Fruit fly (Drosophila melanogaster) whole organism, embryonic: ENCODE data around the gene Kaz-m1.

Experiments used
- Aef1 ChIP-seq: fragments of 200-800 bp; sonication (Bioruptor generic); IDR thresholded peaks from 3 replicates; pipeline ENCODE4 v1.3.6; 2022; ENCODE audit warnings: missing biosample characterization, missing genetic modification characterization
- Atf-2 ChIP-seq: fragments of 200-800 bp; sonication (Bioruptor generic); optimal IDR thresholded peaks from 2 replicates; lab custom pipeline; 2016; ENCODE audit warnings: missing biosample characterization, missing genetic modification characterization
- B-H2 ChIP-seq: fragments of 200-800 bp; sonication (Bioruptor generic); optimal IDR thresholded peaks from 2 replicates; lab custom pipeline; 2018; ENCODE audit warnings: missing biosample characterization, mild to moderate bottlenecking, missing genetic modification characterization
- CG10431 ChIP-seq: fragments of 200-800 bp; sonication (Bioruptor generic); optimal IDR thresholded peaks from 3 replicates; lab custom pipeline; 2018; ENCODE audit warnings: missing biosample characterization, mild to moderate bottlenecking, missing genetic modification characterization
- CG10979 ChIP-seq: fragments of 200-800 bp; sonication (Bioruptor generic); optimal IDR thresholded peaks from 2 replicates; lab custom pipeline; 2018; ENCODE audit warnings: missing biosample characterization, mild to moderate bottlenecking, missing genetic modification characterization, moderate library complexity
- CG12071 ChIP-seq: fragments of 200-800 bp; sonication (Bioruptor generic); optimal IDR thresholded peaks from 3 replicates; lab custom pipeline; 2018; ENCODE audit warnings: missing biosample characterization, mild to moderate bottlenecking, missing genetic modification characterization
- CG12155 ChIP-seq: fragments of 200-800 bp; sonication (Bioruptor generic); optimal IDR thresholded peaks from 3 replicates; lab custom pipeline; 2016; ENCODE audit warnings: missing biosample characterization, missing genetic modification characterization
- CG12299 ChIP-seq: fragments of 200-800 bp; sonication (Bioruptor generic); optimal IDR thresholded peaks from 2 replicates; lab custom pipeline; 2018; ENCODE audit warnings: missing biosample characterization, mild to moderate bottlenecking, missing genetic modification characterization
- CG15011 ChIP-seq: fragments of 200-800 bp; sonication (Bioruptor generic); optimal IDR thresholded peaks from 3 replicates; lab custom pipeline; 2018; ENCODE audit warnings: missing biosample characterization, mild to moderate bottlenecking, missing genetic modification characterization
- CG15696 ChIP-seq: fragments of 200-800 bp; sonication (Bioruptor generic); optimal IDR thresholded peaks from 2 replicates; lab custom pipeline; 2019; ENCODE audit warnings: missing biosample characterization, mild to moderate bottlenecking, missing genetic modification characterization, moderate library complexity
- CG16815 ChIP-seq: fragments of 200-800 bp; sonication (Bioruptor generic); optimal IDR thresholded peaks from 3 replicates; lab custom pipeline; 2017; ENCODE audit warnings: missing biosample characterization, mild to moderate bottlenecking, missing genetic modification characterization
- CG17361 ChIP-seq: fragments of 200-800 bp; sonication (Bioruptor generic); IDR thresholded peaks from 3 replicates; pipeline ENCODE4 v1.3.6; 2022; ENCODE audit warnings: missing biosample characterization, missing genetic modification characterization
- CG1832 ChIP-seq: fragments of 200-800 bp; sonication (Bioruptor generic); optimal IDR thresholded peaks from 2 replicates; lab custom pipeline; 2017; ENCODE audit warnings: missing biosample characterization, mild to moderate bottlenecking, missing genetic modification characterization, inconsistent platforms
- CG2116 ChIP-seq: fragments of 200-800 bp; sonication (Bioruptor generic); optimal IDR thresholded peaks from 3 replicates; lab custom pipeline; 2018; ENCODE audit warnings: missing biosample characterization, mild to moderate bottlenecking, missing genetic modification characterization
- CG3065 ChIP-seq: fragments of 200-800 bp; sonication (Bioruptor generic); optimal IDR thresholded peaks from 2 replicates; lab custom pipeline; 2016; ENCODE audit warnings: missing biosample characterization, missing genetic modification characterization
- CG3281 ChIP-seq: fragments of 200-800 bp; sonication (Bioruptor generic); optimal IDR thresholded peaks from 3 replicates; lab custom pipeline; 2017; ENCODE audit warnings: missing biosample characterization, mild to moderate bottlenecking, missing genetic modification characterization
- CG4404 ChIP-seq: fragments of 200-800 bp; sonication (Bioruptor generic); IDR thresholded peaks from 2 replicates; pipeline ENCODE4 v1.3.6; 2022; ENCODE audit warnings: missing biosample characterization, missing genetic modification characterization
- CG5180 ChIP-seq: fragments of 200-800 bp; sonication (Bioruptor generic); optimal IDR thresholded peaks from 3 replicates; lab custom pipeline; 2017; ENCODE audit warnings: missing biosample characterization, missing genetic modification characterization, mild to moderate bottlenecking, moderate library complexity, missing genetic modification reagents
- CG5953 ChIP-seq: fragments of 200-800 bp; sonication (Bioruptor generic); IDR thresholded peaks from 2 replicates; pipeline ENCODE4 v1.3.6; 2022; ENCODE audit warnings: missing biosample characterization, missing genetic modification characterization
- CG6765 ChIP-seq: fragments of 200-800 bp; sonication (Bioruptor generic); optimal IDR thresholded peaks from 3 replicates; lab custom pipeline; 2017; ENCODE audit warnings: missing biosample characterization, mild to moderate bottlenecking, missing genetic modification characterization
- CG7928 ChIP-seq: fragments of 200-800 bp; sonication (Bioruptor generic); optimal IDR thresholded peaks from 2 replicates; lab custom pipeline; 2017; ENCODE audit warnings: missing biosample characterization, mild to moderate bottlenecking, missing genetic modification characterization
- CG9727 ChIP-seq: fragments of 200-800 bp; sonication (Bioruptor generic); optimal IDR thresholded peaks from 3 replicates; lab custom pipeline; 2017; ENCODE audit warnings: missing biosample characterization, mild to moderate bottlenecking, missing genetic modification characterization
- CG9817 ChIP-seq: fragments of 200-800 bp; sonication (Bioruptor generic); optimal IDR thresholded peaks from 2 replicates; lab custom pipeline; 2018; ENCODE audit warnings: missing biosample characterization, mild to moderate bottlenecking, missing genetic modification characterization, moderate library complexity
- Eip74EF ChIP-seq, 2 experiments: fragments of 200-800 bp in 1 of 2; fragments of >200 bp in 1 of 2; sonication (Bioruptor generic) in 1 of 2; optimal IDR thresholded peaks; 2 replicates each; lab custom pipeline; 2017 to 2019; ENCODE audit warnings: missing biosample characterization in 2 of 2, missing genetic modification characterization in 2 of 2, mild to moderate bottlenecking in 1 of 2, moderate library complexity in 1 of 2
- MBD-R2 ChIP-seq: fragments of 200-800 bp; sonication (Bioruptor generic); IDR thresholded peaks from 2 replicates; pipeline ENCODE4 v1.3.6; 2022; ENCODE audit warnings: missing biosample characterization, missing genetic modification characterization
- NFAT ChIP-seq: fragments of 200-800 bp; sonication (Bioruptor generic); IDR thresholded peaks from 2 replicates; pipeline ENCODE4 v1.3.6; 2022; ENCODE audit warnings: missing biosample characterization, missing genetic modification characterization
- Nf-YA ChIP-seq: fragments of 200-800 bp; sonication (Bioruptor generic); IDR thresholded peaks from 2 replicates; pipeline ENCODE4 v1.3.6; 2022; ENCODE audit warnings: missing biosample characterization, missing genetic modification characterization
- Poxn ChIP-seq: fragments of 200-800 bp; sonication (Bioruptor generic); IDR thresholded peaks from 2 replicates; pipeline ENCODE4 v1.3.6; 2022; ENCODE audit warnings: missing biosample characterization, missing genetic modification characterization
- Sox102F ChIP-seq: fragments of 200-800 bp; sonication (Bioruptor generic); optimal IDR thresholded peaks from 2 replicates; lab custom pipeline; 2018; ENCODE audit warnings: missing biosample characterization, mild to moderate bottlenecking, missing genetic modification characterization, moderate library complexity
- Tbp ChIP-seq: fragments of >200 bp; optimal IDR thresholded peaks from 2 replicates; lab custom pipeline; 2018; ENCODE audit warnings: missing biosample characterization, missing genetic modification characterization
- YL-1 ChIP-seq: fragments of 200-800 bp; sonication (Bioruptor generic); optimal IDR thresholded peaks from 3 replicates; lab custom pipeline; 2017; ENCODE audit warnings: missing biosample characterization, mild to moderate bottlenecking, missing genetic modification characterization
- abd-A ChIP-seq: fragments of 200-800 bp; sonication (Bioruptor generic); optimal IDR thresholded peaks from 3 replicates; lab custom pipeline; 2019; ENCODE audit warnings: missing biosample characterization, mild to moderate bottlenecking, missing genetic modification characterization, moderate library complexity
- bbx ChIP-seq: fragments of 200-800 bp; sonication (Bioruptor generic); IDR thresholded peaks from 2 replicates; pipeline ENCODE4 v1.3.6; 2022; ENCODE audit warnings: missing biosample characterization, missing genetic modification characterization; ENCODE audit not compliant: partially characterized antibody
- bowl ChIP-seq: fragments of 200-800 bp; sonication (Bioruptor generic); IDR thresholded peaks from 2 replicates; pipeline ENCODE4 v1.3.6; 2022; ENCODE audit warnings: missing biosample characterization, missing genetic modification characterization
- btn ChIP-seq: fragments of 200-800 bp; sonication (Bioruptor generic); optimal IDR thresholded peaks from 2 replicates; lab custom pipeline; 2016; ENCODE audit warnings: missing biosample characterization, missing genetic modification characterization
- fd102C ChIP-seq: fragments of 200-800 bp; sonication (Bioruptor generic); optimal IDR thresholded peaks from 2 replicates; lab custom pipeline; 2018; ENCODE audit warnings: missing biosample characterization, mild to moderate bottlenecking, missing genetic modification characterization, moderate library complexity
- gsb-n ChIP-seq: fragments of 200-800 bp; sonication (Bioruptor generic); optimal IDR thresholded peaks from 3 replicates; lab custom pipeline; 2018; ENCODE audit warnings: missing biosample characterization, mild to moderate bottlenecking, missing genetic modification characterization
- gt ChIP-seq: fragments of 200-800 bp; sonication (Bioruptor generic); IDR thresholded peaks from 2 replicates; pipeline ENCODE4 v1.3.6; 2022; ENCODE audit warnings: missing biosample characterization, missing genetic modification characterization
- kay ChIP-seq: fragments of 200-800 bp; sonication (Bioruptor generic); optimal IDR thresholded peaks from 2 replicates; lab custom pipeline; 2016; ENCODE audit warnings: missing biosample characterization, missing genetic modification characterization
- peb ChIP-seq: fragments of 200-800 bp; sonication (Bioruptor generic); IDR thresholded peaks from 2 replicates; pipeline ENCODE4 v1.3.6; 2022; ENCODE audit warnings: missing biosample characterization, missing genetic modification characterization
- pros ChIP-seq: fragments of 200-800 bp; sonication (Bioruptor generic); optimal IDR thresholded peaks from 3 replicates; lab custom pipeline; 2019; ENCODE audit warnings: missing biosample characterization, mild to moderate bottlenecking, missing genetic modification characterization, moderate library complexity
- schlank ChIP-seq: fragments of 200-800 bp; sonication (Bioruptor generic); optimal IDR thresholded peaks from 2 replicates; lab custom pipeline; 2018; ENCODE audit warnings: missing biosample characterization, mild to moderate bottlenecking, missing genetic modification characterization
- sna ChIP-seq: fragments of 200-800 bp; sonication (Bioruptor generic); IDR thresholded peaks from 2 replicates; pipeline ENCODE4 v1.3.6; 2022; ENCODE audit warnings: missing biosample characterization, missing genetic modification characterization; ENCODE audit not compliant: partially characterized antibody
- so ChIP-seq: fragments of 200-800 bp; sonication (Bioruptor generic); IDR thresholded peaks from 3 replicates; pipeline ENCODE4 v1.3.6; 2022; ENCODE audit warnings: missing biosample characterization, missing genetic modification characterization
- trem ChIP-seq: fragments of 200-800 bp; optimal IDR thresholded peaks from 3 replicates; lab custom pipeline; 2019; ENCODE audit warnings: missing biosample characterization, mild to moderate bottlenecking, missing genetic modification characterization, moderate library complexity
- usp ChIP-seq: fragments of >200 bp; optimal IDR thresholded peaks from 2 replicates; lab custom pipeline; 2017; ENCODE audit warnings: missing biosample characterization, missing genetic modification characterization
- wor ChIP-seq: fragments of 200-800 bp; sonication (Bioruptor generic); IDR thresholded peaks from 2 replicates; pipeline ENCODE4 v1.3.6; 2022; ENCODE audit warnings: missing biosample characterization, missing genetic modification characterization
- yki ChIP-seq: fragments of >200 bp; optimal IDR thresholded peaks from 3 replicates; lab custom pipeline; 2018
- zen ChIP-seq: fragments of 200-800 bp; sonication (Bioruptor generic); optimal IDR thresholded peaks from 3 replicates; lab custom pipeline; 2018; ENCODE audit warnings: missing biosample characterization, mild to moderate bottlenecking, missing genetic modification characterization, moderate library complexity

Kaz-m1 gene

DNA sequence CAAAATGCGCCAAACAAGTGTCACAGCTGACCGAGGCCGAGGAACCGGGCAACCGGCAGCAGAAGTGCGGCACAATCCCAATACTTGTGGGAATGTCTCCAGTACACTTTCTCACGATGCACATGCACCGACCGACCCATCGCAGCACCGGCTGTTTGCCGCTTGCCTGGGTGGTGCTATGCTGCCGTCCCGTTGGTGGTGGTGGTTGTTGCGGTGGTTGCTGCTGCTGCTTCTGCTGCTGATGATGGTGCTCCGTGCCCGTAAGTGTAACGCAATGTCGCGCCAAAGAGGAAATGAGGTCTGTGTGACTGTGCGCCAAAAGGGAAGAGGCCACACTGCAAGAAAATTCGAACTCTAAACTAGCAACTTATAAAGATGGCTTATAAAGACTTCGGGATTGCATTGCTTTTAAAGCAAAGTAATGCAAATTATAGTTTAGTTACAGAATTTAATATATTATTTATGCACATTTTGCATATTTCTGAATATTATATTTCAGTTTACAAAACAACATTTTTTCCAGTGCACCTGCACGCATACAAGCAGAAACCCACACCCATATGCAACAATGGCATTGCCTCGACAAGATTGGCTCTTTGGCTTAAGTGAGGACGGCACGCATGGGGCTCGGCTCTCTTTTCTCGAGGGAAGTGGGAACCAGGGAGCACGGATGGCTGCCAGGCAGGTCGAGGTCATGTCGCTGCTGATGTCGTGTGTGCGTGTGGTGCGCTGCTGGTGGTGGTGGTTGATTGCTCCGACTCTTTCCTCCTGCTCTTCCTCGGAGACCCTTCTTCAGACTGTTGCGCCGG is 18.1 kb upstream of the Kaz-m1 start, which contains the start of gene CG43116 (continued):
- TF ChIP-seq wor (peak; percentile 72), CG15696 (peak; percentile 99), NFAT (GFP tag; lab: Robert Waterston, UW) (no peak), Atf-2 (GFP tag; lab: Kevin White, UChicago) (peak; percentile 63), CG9727 (GFP tag; lab: Kevin White, UChicago) (peak; percentile 94), CG3065 (peak; percentile 84), CG10431 (GFP tag; lab: Kevin White, UChicago) (no peak), abd-A (tag; lab: Kevin White, UChicago) (no peak), CG12155 (GFP tag; lab: Kevin White, UChicago) (peak; percentile 69), btn (peak; percentile 52), CG1832 (GFP tag; lab: Kevin White, UChicago) (no peak), CG5180 (no peak), CG12071 (GFP tag; lab: Kevin White, UChicago) (no peak), trem (peak; percentile 96), CG16815 (peak; percentile 94), yki (no peak), bbx (GFP tag; lab: Robert Waterston, UW) (peak; percentile 16; the same call in 1 of the 2 replicates), MBD-R2 (GFP tag; lab: Robert Waterston, UW) (no peak), peb (GFP tag; lab: Robert Waterston, UW) (peak; percentile 66), Tbp (no peak), CG15011 (GFP tag; lab: Kevin White, UChicago) (peak; percentile 71), Eip74EF (GFP tag; optimal IDR thresholded peaks at IDR 0.05; lab: Kevin White, UChicago) (no peak), sna (GFP tag; lab: Robert Waterston, UW) (no peak), kay (GFP tag; lab: Kevin White, UChicago) (peak; percentile 80), Nf-YA (GFP tag; lab: Robert Waterston, UW) (peak; percentile 70), zen (tag; lab: Kevin White, UChicago) (peak; percentile 96), Aef1 (GFP tag; lab: Robert Waterston, UW) (no peak), CG9817 (tag; lab: Kevin White, UChicago) (peak; percentile 39), B-H2 (no peak), gt (peak; percentile 77), CG3281 (no peak), CG6765 (GFP tag; lab: Kevin White, UChicago) (no peak), CG7928 (GFP tag; lab: Kevin White, UChicago) (no peak), CG12299 (tag; lab: Kevin White, UChicago) (peak; percentile 65), YL-1 (no peak), Sox102F (peak; percentile 90), fd102C (GFP tag; lab: Kevin White, UChicago) (peak; percentile 95), schlank (tag; lab: Kevin White, UChicago) (no peak), Poxn (no peak), usp (GFP tag; lab: Kevin White, UChicago) (no peak), pros (GFP tag; lab: Kevin White, UChicago) (peak; percentile 79), CG4404 (GFP tag; lab: Robert Waterston, UW) (peak; percentile 96), bowl (0 out of 2 replicates have a peak, but pooled peaks have one; percentile 17), so (peak; percentile 72; the same call in 1 of the 3 replicates), CG5953 (no peak), CG17361 (no peak; the same call in 1 of the 3 replicates), CG10979 (tag; lab: Kevin White, UChicago) (peak; percentile 92), gsb-n (tag; lab: Kevin White, UChicago) (peak; percentile 97), CG2116 (GFP tag; lab: Kevin White, UChicago) (peak; percentile 60)
